Fruit fly (Drosophila melanogaster) Kc167 (cell line): ENCODE measurements around the gene CG12481.

Experiments
- Myc ChIP-seq: fragments of >200 bp; optimal IDR thresholded peaks from 2 replicates; lab custom pipeline; 2017; ENCODE audit warnings: missing external identifiers
- Sin3A ChIP-seq: fragments of >200 bp; optimal IDR thresholded peaks from 2 replicates; lab custom pipeline; 2018; ENCODE audit warnings: missing external identifiers
- h ChIP-seq: fragments of >200 bp; optimal IDR thresholded peaks from 3 replicates; lab custom pipeline; 2018; ENCODE audit warnings: missing external identifiers
- insv ChIP-seq: fragments of >200 bp; optimal IDR thresholded peaks from 3 replicates; lab custom pipeline; 2018; ENCODE audit warnings: missing external identifiers
- psq ChIP-seq: fragments of >200 bp; optimal IDR thresholded peaks from 2 replicates; lab custom pipeline; 2017; ENCODE audit warnings: missing external identifiers
- ttk ChIP-seq: sonication (Bioruptor generic); optimal IDR thresholded peaks from 2 replicates; lab custom pipeline; 2017; ENCODE audit warnings: missing external identifiers

CG12481 gene

dm6 chrX:14214505-14215449 is 27.7 kb downstream of the CG12481 start:
- TF ChIP-seq h (lab: Kevin White, UChicago): no peak
- TF ChIP-seq insv: no peak
- TF ChIP-seq Myc (lab: Kevin White, UChicago): no peak
- TF ChIP-seq ttk (lab: Kevin White, UChicago): no peak
- no peak for TF ChIP-seq Sin3A (lab: Kevin White, UChicago)
- TF ChIP-seq psq (lab: Kevin White, UChicago): no peak

- no peak for TF ChIP-seq insv
- no peak for TF ChIP-seq Sin3A (lab: Kevin White, UChicago)
- no peak for TF ChIP-seq psq (lab: Kevin White, UChicago)
- TF ChIP-seq ttk (lab: Kevin White, UChicago): no peak
- no peak for TF ChIP-seq h (lab: Kevin White, UChicago)
- no peak for TF ChIP-seq Myc (lab: Kevin White, UChicago)
Measured at dm6 chrX:14215834-14216233, 28.8 kb downstream of the CG12481 start.

dm6 chrX:14216844-14217243 is 29.8 kb downstream of the CG12481 start:
- TF ChIP-seq ttk (lab: Kevin White, UChicago) (no peak), psq (lab: Kevin White, UChicago) (no peak), Sin3A (lab: Kevin White, UChicago) (no peak), h (lab: Kevin White, UChicago) (no peak), insv (no peak)

dm6 chrX:14218045-14218483 is 31.0 kb downstream of the CG12481 start:
- no peak for TF ChIP-seq h (lab: Kevin White, UChicago)
- no peak for TF ChIP-seq Myc (lab: Kevin White, UChicago)
- no peak for TF ChIP-seq Sin3A (lab: Kevin White, UChicago)
- no peak for TF ChIP-seq ttk (lab: Kevin White, UChicago)
- TF ChIP-seq psq (lab: Kevin White, UChicago): no peak
- TF ChIP-seq insv: no peak

DNA sequence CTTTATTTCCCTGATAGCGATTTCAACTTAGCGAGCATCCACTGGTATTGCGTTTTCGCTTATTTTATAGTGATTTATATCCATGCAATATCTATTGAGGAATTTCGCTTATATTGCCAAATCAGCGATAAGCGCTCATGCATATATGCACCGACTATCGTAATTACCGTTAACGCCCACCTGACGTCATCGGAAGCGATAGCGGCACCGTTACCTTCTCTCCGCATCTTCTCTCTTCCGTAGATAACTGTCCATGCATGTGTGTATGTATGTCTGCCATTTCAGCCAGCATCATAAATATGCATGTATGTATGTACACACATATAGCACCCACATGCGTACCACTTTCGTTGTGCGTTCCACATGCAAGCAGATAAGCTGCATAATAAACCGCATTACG is 34.1 kb downstream of the CG12481 start:
- TF ChIP-seq h (lab: Kevin White, UChicago): no peak
- no peak for TF ChIP-seq psq (lab: Kevin White, UChicago)
- no peak for TF ChIP-seq ttk (lab: Kevin White, UChicago)
- no peak for TF ChIP-seq Myc (lab: Kevin White, UChicago)
- TF ChIP-seq insv: no peak
- TF ChIP-seq Sin3A (lab: Kevin White, UChicago): no peak

- no peak for TF ChIP-seq Myc (lab: Kevin White, UChicago)
- TF ChIP-seq h (lab: Kevin White, UChicago): no peak
- no peak for TF ChIP-seq ttk (lab: Kevin White, UChicago)
- no peak for TF ChIP-seq Sin3A (lab: Kevin White, UChicago)
- TF ChIP-seq psq (lab: Kevin White, UChicago): no peak
- TF ChIP-seq insv: no peak
Measured at dm6 chrX:14221995-14222394, 34.9 kb downstream of the CG12481 start.

- no peak for TF ChIP-seq h (lab: Kevin White, UChicago)
- no peak for TF ChIP-seq insv
- no peak for TF ChIP-seq Myc (lab: Kevin White, UChicago)
- TF ChIP-seq ttk (lab: Kevin White, UChicago): no peak
- no peak for TF ChIP-seq Sin3A (lab: Kevin White, UChicago)
- TF ChIP-seq psq (lab: Kevin White, UChicago): no peak
Measured at dm6 chrX:14225665-14226064, 38.6 kb downstream of the CG12481 start, which contains the start of gene CG11674. TSS of gene CG11674 (minus strand) at chrX:14225879.

DNA sequence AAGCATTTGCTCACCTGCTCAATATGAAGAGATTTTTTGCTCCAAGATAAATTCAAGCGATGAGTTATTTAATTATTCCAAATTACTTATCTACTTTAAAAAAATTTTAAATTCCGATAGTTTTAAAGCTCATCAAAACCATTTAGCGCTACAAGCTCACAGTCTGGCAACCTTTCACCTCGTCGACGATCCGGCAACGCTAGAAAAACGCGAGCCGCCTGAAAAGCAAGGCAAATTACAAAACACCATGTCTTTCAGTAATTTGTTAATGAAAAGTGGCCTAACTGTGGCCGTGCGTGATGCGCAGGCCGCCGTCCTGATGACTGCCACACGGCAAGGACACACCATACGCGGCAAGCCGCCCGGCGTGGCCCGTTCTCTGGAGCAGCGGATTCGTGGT is 39.0 kb downstream of the CG12481 start, which contains the start of gene mRpL38:
Gene mRpL38, plus strand, starts transcription at position 197 of the 400 bp plus-strand sequence.
- TF ChIP-seq psq (lab: Kevin White, UChicago) (no peak), Myc (lab: Kevin White, UChicago) (no peak), h (lab: Kevin White, UChicago) (no peak), Sin3A (lab: Kevin White, UChicago) (no peak), insv (no peak), ttk (lab: Kevin White, UChicago) (no peak)

DNA sequence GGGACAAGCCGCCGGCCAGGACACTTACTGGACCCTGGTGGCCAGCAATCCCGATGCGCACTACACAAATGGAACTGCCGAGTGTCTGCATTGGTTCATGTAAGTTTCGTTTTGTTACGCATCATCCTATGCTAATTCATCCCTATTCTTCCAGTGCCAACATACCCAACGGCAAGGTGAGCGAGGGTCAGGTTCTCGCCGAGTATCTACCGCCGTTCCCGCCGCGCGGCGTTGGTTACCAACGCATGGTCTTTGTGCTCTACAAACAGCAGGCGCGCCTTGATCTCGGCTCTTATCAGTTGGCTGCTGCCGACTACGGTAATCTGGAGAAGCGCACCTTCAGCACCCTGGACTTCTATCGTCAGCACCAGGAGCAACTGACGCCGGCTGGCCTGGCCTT is 40.0 kb downstream of the CG12481 start:
- TF ChIP-seq psq (lab: Kevin White, UChicago): no peak
- TF ChIP-seq h (lab: Kevin White, UChicago): no peak
- no peak for TF ChIP-seq insv
- TF ChIP-seq Sin3A (lab: Kevin White, UChicago): no peak
- TF ChIP-seq ttk (lab: Kevin White, UChicago): no peak
- no peak for TF ChIP-seq Myc (lab: Kevin White, UChicago)

dm6 chrX:14233843-14234337 is 46.8 kb downstream of the CG12481 start, which contains the start of gene CG42271:
TSS of gene CG42271 (minus strand) at chrX:14234066.
- no peak for TF ChIP-seq h (lab: Kevin White, UChicago)
- TF ChIP-seq psq (lab: Kevin White, UChicago): no peak
- no peak for TF ChIP-seq insv
- no peak for TF ChIP-seq Sin3A (lab: Kevin White, UChicago)

DNA sequence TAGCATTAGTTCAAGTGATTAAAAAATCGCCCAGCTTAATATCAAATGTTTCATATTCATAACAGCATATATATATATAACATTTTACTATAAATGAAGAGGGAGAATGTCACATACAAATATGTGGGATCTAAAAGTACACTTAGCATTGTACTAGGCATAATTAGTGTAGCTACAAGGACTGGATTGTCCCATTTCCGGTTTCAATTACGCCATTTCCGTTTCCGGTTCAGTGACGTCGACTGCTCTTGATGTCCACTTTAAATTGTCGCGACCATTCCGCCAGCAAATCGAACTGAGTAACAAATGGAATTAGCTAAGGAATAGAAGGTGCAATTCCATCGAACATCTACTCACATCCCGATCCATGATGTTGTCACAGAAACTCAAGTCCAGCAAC is 47.4 kb downstream of the CG12481 start:
- TF ChIP-seq Sin3A (lab: Kevin White, UChicago) (no peak), insv (no peak), Myc (lab: Kevin White, UChicago) (no peak), ttk (lab: Kevin White, UChicago) (no peak), h (lab: Kevin White, UChicago) (no peak), psq (lab: Kevin White, UChicago) (no peak)
